Worm (Caenorhabditis elegans): Measurements from ENCODE around the gene srd-33.

- no peak for TF ChIP-seq fos-1 (tag; optimal IDR thresholded peaks at IDR 0.05)
- no peak for TF ChIP-seq C16A3.4 (tag; optimal IDR thresholded peaks at IDR 0.05)
- TF ChIP-seq Y116A8C.19 (tag; optimal IDR thresholded peaks at IDR 0.05; ENCODE audit: borderline replicate concordance), result no peak
- no peak for TF ChIP-seq skn-1 (tag; optimal IDR thresholded peaks at IDR 0.05)
- TF ChIP-seq nhr-28 (tag; optimal IDR thresholded peaks at IDR 0.05), result no peak
Measured at ce11 chrV:4894971-4895370, 22.9 kb downstream of the srd-33 start, which contains the start of gene ugt-11.

All from whole organism, L1 larva.